Fruit fly (Drosophila melanogaster) S2 (cell line): ENCODE results near the gene PIG-S.

ENCODE experiments used
- CG8478 ChIP-seq: fragments of >200 bp; optimal IDR thresholded peaks from 2 replicates; lab custom pipeline; 2018
- CTCF ChIP-seq, 2 experiments: fragments of >200 bp; optimal IDR thresholded peaks; 2 replicates each; lab custom pipeline; 2018

dm6 chr3R:24966578-24966977 lies 48.9 kb upstream of the PIG-S start:
- TF ChIP-seq CTCF (optimal IDR thresholded peaks at IDR 0.05; lab: Kevin White, UChicago) (no peak), CG8478 (lab: Kevin White, UChicago) (no peak)
